Fruit fly (Drosophila melanogaster) whole organism, prepupa: ENCODE data around the gene Cp110.

Source experiments
- CG1621 ChIP-seq: fragments of 200-800 bp; sonication (Bioruptor generic); optimal IDR thresholded peaks from 3 replicates; lab custom pipeline; 2018; ENCODE audit warnings: missing biosample characterization, mild to moderate bottlenecking, missing genetic modification characterization
- esn ChIP-seq: fragments of 200-800 bp; sonication (Bioruptor generic); optimal IDR thresholded peaks from 2 replicates; lab custom pipeline; 2016; ENCODE audit warnings: missing biosample characterization, mild to moderate bottlenecking, missing genetic modification characterization, moderate library complexity

- TF ChIP-seq CG1621 (tag; lab: Kevin White, UChicago) (no peak), esn (no peak)
These were observed 3.9 kb upstream of the Cp110 start for dm6 chrX:22477689-22478590.
